Worm (Caenorhabditis elegans): Measurements from ENCODE around the gene mfsd-11.

DNA sequence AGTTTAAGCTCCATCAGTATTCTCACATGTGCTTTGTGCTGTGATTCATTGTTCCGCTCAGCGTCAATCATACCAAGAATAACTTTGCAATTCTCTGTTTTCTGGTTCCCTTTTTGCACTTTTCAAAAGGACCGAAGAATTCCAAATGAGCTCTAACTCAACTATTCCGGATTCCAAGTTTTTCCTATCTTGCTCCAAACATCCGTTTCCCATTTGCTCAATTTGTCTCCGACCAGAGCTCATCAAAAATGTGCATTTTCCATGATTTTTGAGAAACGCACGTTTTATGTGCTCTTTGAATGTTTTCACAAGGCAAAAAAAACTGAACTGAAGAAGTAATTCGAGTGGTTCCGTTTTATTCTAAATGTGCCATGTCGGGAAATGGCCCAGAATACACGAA is 44.4 kb upstream of the mfsd-11 start:
- TF ChIP-seq nhr-237 (tag; optimal IDR thresholded peaks at IDR 0.05) (no peak), snpc-4 (tag; optimal IDR thresholded peaks at IDR 0.05) (no peak), aha-1 (tag) (peak; percentile 62), ztf-11 (tag; optimal IDR thresholded peaks at IDR 0.05) (no peak), unc-62 (GFP tag; optimal IDR thresholded peaks at IDR 0.05 in 1 of 2) (peak in 1 of 2 experiments; percentile 58), unc-62 (tag; optimal IDR thresholded peaks at IDR 0.05) (no peak), nhr-41 (GFP tag; IDR thresholded peaks at IDR 0.05) (no peak), R02D3.7 (tag; optimal IDR thresholded peaks at IDR 0.05) (no peak), dpl-1 (GFP tag; optimal IDR thresholded peaks at IDR 0.05) (no peak), lsy-2 (tag; optimal IDR thresholded peaks at IDR 0.05) (peak in 1 of 2 experiments; percentile 33), nhr-28 (tag; optimal IDR thresholded peaks at IDR 0.05) (no peak), daf-12 (tag; optimal IDR thresholded peaks at IDR 0.05) (no peak), nhr-10 (tag; optimal IDR thresholded peaks at IDR 0.05) (no peak)

All from whole organism, L4 larva.